Worm (Caenorhabditis elegans): ENCODE data around the gene M03E7.3.

Gene M03E7.3

ce11 chrV:5614724-5615123, at the start of gene M03E7.3:
M03E7.3 (plus strand) TSS chrV:5615024.
- no peak for TF ChIP-seq unc-62 (GFP tag; optimal IDR thresholded peaks at IDR 0.05)

- TF ChIP-seq unc-62 (GFP tag; optimal IDR thresholded peaks at IDR 0.05) = no peak
Observed at ce11 chrV:5567119-5567518, 47.7 kb upstream of the M03E7.3 start, which contains the start of gene C18C4.7. C18C4.7 (minus strand) TSS chrV:5567219.

- TF ChIP-seq unc-62 (GFP tag; optimal IDR thresholded peaks at IDR 0.05) = no peak
Observed at ce11 chrV:5570433-5570832, 44.4 kb upstream of the M03E7.3 start, which contains the start of gene glb-6. glb-6 (minus strand) TSS chrV:5570533.

ce11 chrV:5571691-5572090, 43.1 kb upstream of the M03E7.3 start:
- no peak for TF ChIP-seq unc-62 (GFP tag; optimal IDR thresholded peaks at IDR 0.05)

DNA sequence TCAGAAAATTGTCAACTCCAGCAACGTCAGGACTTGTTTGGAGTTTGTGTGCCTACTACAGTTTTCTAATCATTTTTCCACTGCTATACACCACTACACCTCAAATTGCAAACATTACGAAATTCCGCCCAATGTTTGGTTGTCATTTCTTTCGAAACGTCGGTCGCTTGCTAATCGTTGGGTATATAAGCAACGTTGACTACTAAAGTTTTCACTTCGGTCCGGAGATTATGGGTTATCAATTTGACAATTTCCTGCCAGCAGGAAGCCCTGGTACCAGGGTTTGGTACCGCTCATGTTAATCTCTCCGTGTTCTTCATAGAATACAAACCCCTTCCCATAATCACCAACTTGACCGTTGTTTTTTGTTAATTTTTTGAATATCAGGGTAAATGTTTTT, 38.8 kb upstream of the M03E7.3 start:
- TF ChIP-seq unc-62 (GFP tag; optimal IDR thresholded peaks at IDR 0.05) = no peak

- TF ChIP-seq unc-62 (GFP tag; optimal IDR thresholded peaks at IDR 0.05) = no peak
Observed at ce11 chrV:5579666-5580065, 35.2 kb upstream of the M03E7.3 start.

- TF ChIP-seq unc-62 (GFP tag; optimal IDR thresholded peaks at IDR 0.05) = no peak
Observed at ce11 chrV:5580517-5580916, 34.3 kb upstream of the M03E7.3 start.

- TF ChIP-seq unc-62 (GFP tag; optimal IDR thresholded peaks at IDR 0.05) = no peak
Observed at ce11 chrV:5581312-5581711, 33.5 kb upstream of the M03E7.3 start, which contains the start of gene klc-2. klc-2 (minus strand) TSS chrV:5581412.

DNA sequence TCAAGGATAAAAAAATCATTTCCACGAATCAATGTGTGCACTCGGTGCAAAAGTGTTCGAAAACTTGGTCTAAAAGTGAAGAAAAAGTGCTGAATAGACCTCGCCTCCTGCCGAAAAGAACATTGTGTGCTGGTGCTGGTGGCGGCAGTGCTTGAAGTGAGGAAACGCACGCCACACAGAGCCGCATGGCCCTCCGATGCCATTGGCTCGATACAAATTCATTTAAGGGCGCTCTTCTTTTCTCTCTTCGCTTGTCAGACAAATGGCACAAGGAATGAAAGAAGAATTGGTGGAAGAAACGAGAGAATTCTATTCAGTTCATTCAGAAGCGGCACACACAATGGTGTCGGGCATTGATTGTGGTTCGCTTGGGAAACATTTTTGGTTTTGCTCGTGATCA, 32.5 kb upstream of the M03E7.3 start:
- no peak for TF ChIP-seq unc-62 (GFP tag; optimal IDR thresholded peaks at IDR 0.05)

DNA sequence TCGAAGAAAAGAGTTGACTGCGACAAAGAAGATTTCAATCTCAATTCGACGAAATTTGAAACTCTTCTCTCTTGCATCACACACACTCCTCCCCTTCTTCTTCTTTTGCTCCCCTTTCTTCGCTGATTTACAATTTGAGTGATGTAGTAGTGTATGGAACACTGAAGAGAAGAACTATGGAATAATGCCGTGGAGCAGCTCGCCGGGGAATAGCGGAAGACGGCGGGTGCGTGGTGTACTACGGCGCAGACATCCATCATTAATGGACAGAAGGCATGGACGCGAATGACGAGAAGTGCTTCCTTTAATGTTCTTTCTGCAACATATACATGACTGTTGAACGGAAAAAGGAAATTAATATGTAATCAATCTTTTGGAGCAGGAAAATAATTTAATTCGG, 32.0 kb upstream of the M03E7.3 start:
- TF ChIP-seq unc-62 (GFP tag; optimal IDR thresholded peaks at IDR 0.05) = no peak

DNA sequence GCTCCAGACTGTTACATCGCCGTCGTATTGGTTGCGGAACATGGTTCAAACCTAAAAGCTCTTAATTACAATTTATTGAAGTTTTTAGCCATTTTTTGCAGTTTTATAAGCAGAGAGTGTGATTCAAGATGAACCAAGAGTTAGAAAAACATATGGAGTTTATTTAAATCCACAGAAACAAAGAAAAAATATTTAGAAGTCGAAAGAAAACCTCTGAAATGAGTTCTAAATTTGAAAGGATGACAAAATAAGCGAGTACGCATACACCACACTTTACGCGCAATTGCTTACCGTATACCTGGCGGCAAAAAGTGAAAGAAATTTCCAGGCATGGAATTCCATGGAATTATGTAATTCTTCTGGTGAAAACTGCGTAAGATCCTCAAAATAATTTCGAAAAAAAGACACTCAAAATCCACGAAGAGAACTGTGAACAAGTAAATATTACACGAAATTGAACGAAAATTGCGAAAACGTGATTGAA, 30.5 kb upstream of the M03E7.3 start, which contains the start of gene pas-6:
pas-6 (minus strand) TSS at position 51 of the 484 bp plus-strand sequence.
- no peak for TF ChIP-seq unc-62 (GFP tag; optimal IDR thresholded peaks at IDR 0.05)

- no peak for TF ChIP-seq unc-62 (GFP tag; optimal IDR thresholded peaks at IDR 0.05)
Observed at ce11 chrV:5584833-5585232, 30.0 kb upstream of the M03E7.3 start, which contains the start of gene CD4.11. CD4.11 (plus strand) TSS chrV:5585133.

DNA sequence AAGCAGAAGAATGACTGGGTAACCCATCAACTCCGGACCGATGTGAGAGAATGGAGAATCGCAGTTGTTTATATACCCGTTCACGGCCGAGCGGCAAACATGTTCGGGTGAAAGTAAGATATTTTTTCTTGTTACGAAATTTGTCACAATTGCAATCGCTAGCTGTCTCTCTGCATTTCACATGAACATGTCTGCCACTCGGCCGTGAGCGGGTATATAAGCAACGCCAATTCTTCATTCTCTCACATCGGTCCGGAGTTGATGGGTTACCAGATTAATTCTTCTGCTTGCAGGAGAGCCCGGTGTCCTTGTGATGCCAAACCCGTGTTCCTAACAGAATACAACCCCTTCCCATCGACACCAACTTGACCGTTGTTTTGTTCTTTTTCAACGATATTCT, 27.8 kb upstream of the M03E7.3 start:
- TF ChIP-seq unc-62 (GFP tag; optimal IDR thresholded peaks at IDR 0.05) = no peak

DNA sequence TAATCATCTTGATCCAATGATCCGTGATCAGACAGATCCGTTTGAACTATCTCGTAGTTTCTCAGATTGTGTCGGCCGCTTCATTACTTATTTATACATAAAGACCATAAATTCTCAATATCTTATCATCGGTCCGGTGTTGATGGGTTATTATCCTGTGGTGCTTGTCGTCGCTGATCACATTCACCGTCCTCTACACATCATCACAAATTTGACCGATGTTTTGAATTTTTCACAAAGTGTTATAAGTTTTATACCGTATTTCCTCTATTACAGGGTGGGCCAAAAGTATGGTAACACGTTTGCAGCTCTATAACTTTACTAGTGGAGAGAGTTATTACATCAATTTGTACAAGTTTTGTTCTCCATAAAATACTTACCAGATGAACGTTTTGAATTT, 26.9 kb upstream of the M03E7.3 start:
- TF ChIP-seq unc-62 (GFP tag; optimal IDR thresholded peaks at IDR 0.05) = no peak

- no peak for TF ChIP-seq unc-62 (GFP tag; optimal IDR thresholded peaks at IDR 0.05)
Observed at ce11 chrV:5591887-5592286, 22.9 kb upstream of the M03E7.3 start.

DNA sequence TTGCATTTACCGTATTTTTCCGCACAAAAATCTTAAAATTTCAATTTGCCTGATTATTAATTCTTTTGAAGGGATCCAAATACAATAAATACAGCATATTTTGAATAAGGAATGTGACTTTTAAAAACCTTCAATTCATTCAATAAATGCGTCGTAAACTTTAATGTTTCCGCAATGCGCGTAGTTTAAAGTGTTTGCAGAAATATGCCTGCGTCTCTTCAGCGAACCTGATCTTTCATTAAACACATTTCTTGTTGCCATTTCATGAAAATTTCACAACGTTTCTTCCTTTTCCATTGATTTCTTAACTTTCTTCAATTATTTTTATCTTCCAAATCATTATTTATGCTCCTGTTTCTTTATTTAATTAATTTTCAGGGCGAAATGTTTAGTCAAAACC, 22.5 kb upstream of the M03E7.3 start, which contains the start of gene vps-37:
vps-37 (plus strand) TSS at position 378 of the 400 bp plus-strand sequence.
- TF ChIP-seq unc-62 (GFP tag; optimal IDR thresholded peaks at IDR 0.05) = no peak

ce11 chrV:5593406-5593805, 21.4 kb upstream of the M03E7.3 start, which contains the start of gene mrpl-48:
mrpl-48 (plus strand) TSS chrV:5593706.
- TF ChIP-seq unc-62 (GFP tag; optimal IDR thresholded peaks at IDR 0.05) = no peak

DNA sequence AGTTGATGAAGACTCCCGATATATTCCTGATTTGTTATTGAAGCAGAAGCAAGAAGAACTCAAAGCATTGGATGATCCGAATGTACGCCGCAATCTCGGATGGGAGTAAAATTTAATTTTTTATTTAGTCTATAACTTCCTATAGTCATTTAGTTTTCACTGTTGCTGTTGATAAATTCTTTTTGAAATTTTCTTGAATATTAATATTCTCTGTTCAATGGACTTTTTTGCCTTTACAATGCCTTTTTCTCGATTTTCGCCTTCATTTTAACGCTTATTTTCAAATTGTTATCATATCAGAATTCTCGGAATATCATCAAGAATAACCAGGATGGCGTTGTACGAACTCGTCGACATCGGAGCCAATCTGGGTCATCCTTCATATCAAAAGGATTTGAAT, 20.5 kb upstream of the M03E7.3 start, which contains the start of gene crn-2:
crn-2 (plus strand) TSS at position 301 of the 400 bp plus-strand sequence.
- TF ChIP-seq unc-62 (GFP tag; optimal IDR thresholded peaks at IDR 0.05) = no peak
